Worm (Caenorhabditis elegans): Measurements from ENCODE around the gene K10C2.2.

ce11 chrX:6435812-6436211 lies 2.2 kb upstream of the K10C2.2 start:
- TF ChIP-seq B0336.3 (GFP tag; IDR thresholded peaks at IDR 0.05) (no peak), unc-130 (GFP tag; optimal IDR thresholded peaks at IDR 0.05) (no peak), pha-4 (tag; optimal IDR thresholded peaks at IDR 0.05) (no peak), lin-40 (tag; optimal IDR thresholded peaks at IDR 0.05) (no peak)

All from whole organism, young adult.